Worm (Caenorhabditis elegans) whole organism, young adult: ENCODE results near the gene clec-26.
A peak's percentile ranks its signal among the peaks of the same experiment; 100 is the strongest.

Source experiments
- B0019.2 ChIP-seq: fragments of 200-800 bp; sonication (Bioruptor generic); conservative IDR thresholded peaks from 2 replicates; pipeline ENCODE4 v1.3.6; 2022; ENCODE audit warnings: missing genetic modification reagents, missing genetic modification characterization, missing compliant biosample characterization
- C06A6.2 ChIP-seq: fragments of 200-800 bp; sonication (Bioruptor generic); conservative IDR thresholded peaks from 2 replicates; pipeline ENCODE4 v1.3.6; 2022; ENCODE audit warnings: missing genetic modification characterization, missing compliant biosample characterization
- F10E7.11 ChIP-seq: sonication (generic microtip); optimal IDR thresholded peaks from 2 replicates; lab custom pipeline; 2017; ENCODE audit warnings: mild to moderate bottlenecking, missing genetic modification characterization, moderate library complexity, missing compliant biosample characterization
- F39B2.1 ChIP-seq: fragments of 200-800 bp; sonication (Bioruptor generic); IDR thresholded peaks from 2 replicates; pipeline ENCODE4 v1.3.6; 2022; ENCODE audit warnings: missing genetic modification reagents, missing genetic modification characterization, missing compliant biosample characterization
- F52B5.7 ChIP-seq: sonication (generic microtip); optimal IDR thresholded peaks from 2 replicates; lab custom pipeline; 2016; ENCODE audit warnings: mild to moderate bottlenecking, missing genetic modification characterization, missing compliant biosample characterization
- F55B11.4 ChIP-seq: sonication (generic microtip); optimal IDR thresholded peaks from 2 replicates; lab custom pipeline; 2016; ENCODE audit warnings: missing compliant biosample characterization, missing genetic modification characterization, borderline replicate concordance; ENCODE audit not compliant: insufficient read depth
- K11D2.4 ChIP-seq: fragments of 200-800 bp; sonication (Bioruptor generic); IDR thresholded peaks from 2 replicates; pipeline ENCODE4 v1.3.6; 2022; ENCODE audit warnings: missing genetic modification reagents, missing genetic modification characterization, missing compliant biosample characterization
- Y56A3A.18 ChIP-seq: fragments of 200-800 bp; sonication (Bioruptor generic); IDR thresholded peaks from 2 replicates; pipeline ENCODE4 v1.3.6; 2022; ENCODE audit warnings: missing genetic modification reagents, missing genetic modification characterization, missing compliant biosample characterization
- Y95B8A.8 ChIP-seq: fragments of 200-800 bp; sonication (Bioruptor generic); IDR thresholded peaks from 2 replicates; pipeline ENCODE4 v1.3.6; 2022; ENCODE audit warnings: missing genetic modification reagents, missing genetic modification characterization, missing compliant biosample characterization
- aptf-3 ChIP-seq: fragments of 200-800 bp; sonication (Bioruptor generic); IDR thresholded peaks from 2 replicates; pipeline ENCODE4 v1.3.6; 2022; ENCODE audit warnings: missing genetic modification characterization, missing compliant biosample characterization
- atf-7 ChIP-seq: sonication (generic microtip); optimal IDR thresholded peaks from 2 replicates; lab custom pipeline; 2017; ENCODE audit warnings: mild to moderate bottlenecking, missing genetic modification characterization, missing compliant biosample characterization
- attf-3 ChIP-seq: fragments of 200-800 bp; sonication (Bioruptor generic); conservative IDR thresholded peaks from 2 replicates; pipeline ENCODE4 v1.3.6; 2022; ENCODE audit warnings: missing genetic modification reagents, missing genetic modification characterization, missing compliant biosample characterization
- chd-7 ChIP-seq: sonication (generic microtip); optimal IDR thresholded peaks from 2 replicates; lab custom pipeline; 2016; ENCODE audit warnings: mild to moderate bottlenecking, missing genetic modification characterization, moderate library complexity, missing compliant biosample characterization
- die-1 ChIP-seq: sonication (generic microtip); optimal IDR thresholded peaks from 2 replicates; lab custom pipeline; 2016; ENCODE audit warnings: missing genotype, mild to moderate bottlenecking, missing genetic modification characterization, missing compliant biosample characterization
- egl-44 ChIP-seq: fragments of 200-800 bp; sonication (Bioruptor generic); IDR thresholded peaks from 2 replicates; pipeline ENCODE4 v1.3.6; 2022; ENCODE audit warnings: missing genetic modification reagents, missing genetic modification characterization, missing compliant biosample characterization
- ets-4 ChIP-seq: fragments of 200-800 bp; sonication (Bioruptor generic); optimal IDR thresholded peaks from 2 replicates; lab custom pipeline; 2018; ENCODE audit warnings: mild to moderate bottlenecking, missing genetic modification characterization, missing compliant biosample characterization
- hlh-12 ChIP-seq: sonication (generic microtip); optimal IDR thresholded peaks from 2 replicates; lab custom pipeline; 2016; ENCODE audit warnings: missing genetic modification characterization, missing compliant biosample characterization
- hrde-1 ChIP-seq: sonication (generic microtip); optimal IDR thresholded peaks from 2 replicates; lab custom pipeline; 2016; ENCODE audit warnings: missing genetic modification characterization, mild to moderate bottlenecking, missing compliant biosample characterization, moderate library complexity, missing genotype, missing genetic modification reagents, borderline replicate concordance
- hsf-1 ChIP-seq: fragments of 200-800 bp; sonication (Bioruptor generic); IDR thresholded peaks from 2 replicates; pipeline ENCODE4 v1.3.6; 2022; ENCODE audit warnings: missing genetic modification reagents, missing genetic modification characterization, missing compliant biosample characterization
- lag-1 ChIP-seq: fragments of 200-800 bp; sonication (Bioruptor generic); IDR thresholded peaks from 2 replicates; pipeline ENCODE4 v1.3.6; 2022; ENCODE audit warnings: missing genetic modification reagents, missing genetic modification characterization, missing compliant biosample characterization
- let-526 ChIP-seq: fragments of 200-800 bp; sonication (Bioruptor generic); IDR thresholded peaks from 2 replicates; pipeline ENCODE4 v1.3.6; 2022; ENCODE audit warnings: missing genetic modification reagents, missing genetic modification characterization, missing compliant biosample characterization
- lin-40 ChIP-seq: sonication (generic microtip); optimal IDR thresholded peaks from 2 replicates; lab custom pipeline; 2016; ENCODE audit warnings: missing genetic modification characterization, mild to moderate bottlenecking, missing compliant biosample characterization, missing genotype, missing genetic modification reagents
- lsl-1 ChIP-seq: fragments of 200-800 bp; sonication (Bioruptor generic); optimal IDR thresholded peaks from 2 replicates; lab custom pipeline; 2018; ENCODE audit warnings: mild to moderate bottlenecking, missing genetic modification characterization, moderate library complexity, missing compliant biosample characterization
- lsy-27 ChIP-seq: sonication (generic microtip); optimal IDR thresholded peaks from 2 replicates; lab custom pipeline; 2017; ENCODE audit warnings: missing genetic modification characterization, mild to moderate bottlenecking, missing compliant biosample characterization, antibody characterized with exemption, missing genotype, borderline replicate concordance; ENCODE audit not compliant: insufficient read depth
- madf-10 ChIP-seq: sonication (generic microtip); optimal IDR thresholded peaks from 2 replicates; lab custom pipeline; 2016; ENCODE audit warnings: mild to moderate bottlenecking, missing genetic modification characterization, missing compliant biosample characterization
- mcd-1 ChIP-seq: fragments of 200-800 bp; sonication (Bioruptor generic); IDR thresholded peaks from 2 replicates; pipeline ENCODE4 v1.3.6; 2022; ENCODE audit warnings: missing genetic modification reagents, missing genetic modification characterization, missing compliant biosample characterization
- mel-28 ChIP-seq: sonication (generic microtip); optimal IDR thresholded peaks from 2 replicates; lab custom pipeline; 2016; ENCODE audit warnings: borderline replicate concordance, mild to moderate bottlenecking, missing genetic modification characterization, missing compliant biosample characterization
- mxl-1 ChIP-seq: sonication (generic microtip); optimal IDR thresholded peaks from 2 replicates; lab custom pipeline; 2016; ENCODE audit warnings: missing genetic modification characterization, missing compliant biosample characterization
- nfya-1 ChIP-seq: sonication (generic microtip); optimal IDR thresholded peaks from 2 replicates; lab custom pipeline; 2017; ENCODE audit warnings: antibody characterized with exemption, missing compliant biosample characterization, missing genetic modification characterization, borderline replicate concordance; ENCODE audit not compliant: insufficient read depth
- nfyb-1 ChIP-seq: fragments of 200-800 bp; sonication (Bioruptor generic); IDR thresholded peaks from 2 replicates; pipeline ENCODE4 v1.3.6; 2022; ENCODE audit warnings: missing genetic modification reagents, missing genetic modification characterization, missing compliant biosample characterization
- pha-4 ChIP-seq: fragments of 150-350 bp; sonication (generic microtip); optimal IDR thresholded peaks from 2 replicates; lab custom pipeline; 2014; ENCODE audit warnings: missing biosample characterization, missing genetic modification reagents, missing genetic modification characterization
- rcor-1 ChIP-seq: fragments of 200-800 bp; sonication (Bioruptor generic); IDR thresholded peaks from 2 replicates; pipeline ENCODE4 v1.3.6; 2022; ENCODE audit warnings: missing genetic modification reagents, missing genetic modification characterization, missing compliant biosample characterization
- repo-1 ChIP-seq: sonication (generic microtip); optimal IDR thresholded peaks from 2 replicates; lab custom pipeline; 2017; ENCODE audit warnings: mild to moderate bottlenecking, missing genetic modification characterization, missing compliant biosample characterization
- sdz-38 ChIP-seq: sonication (generic microtip); optimal IDR thresholded peaks from 2 replicates; lab custom pipeline; 2016; ENCODE audit warnings: missing genotype, missing genetic modification characterization, missing compliant biosample characterization
- snpc-4 ChIP-seq, 5 experiments: fragments of 150-350 bp in 1 of 5; sonication (generic microtip) in 4 of 5; optimal IDR thresholded peaks; 2 replicates each; lab custom pipeline; 2014 to 2018; ENCODE audit warnings: missing genetic modification characterization in 5 of 5, missing biosample characterization in 3 of 5, antibody characterized with exemption in 2 of 5, mild to moderate bottlenecking in 2 of 5, missing compliant biosample characterization in 2 of 5, missing genotype in 2 of 5, moderate library complexity in 2 of 5, missing genetic modification reagents in 1 of 5
- sptf-2 ChIP-seq: fragments of 200-800 bp; sonication (Bioruptor generic); optimal IDR thresholded peaks from 2 replicates; lab custom pipeline; 2018; ENCODE audit warnings: mild to moderate bottlenecking, missing genetic modification characterization, missing compliant biosample characterization
- tbp1 ChIP-seq: fragments of 200-800 bp; sonication (Bioruptor generic); optimal IDR thresholded peaks from 2 replicates; lab custom pipeline; 2018; ENCODE audit warnings: mild to moderate bottlenecking, missing genetic modification characterization, missing compliant biosample characterization
- unc-62 ChIP-seq: fragments of 150-350 bp; optimal IDR thresholded peaks from 2 replicates; lab custom pipeline; 2014; ENCODE audit warnings: missing biosample characterization, missing genetic modification reagents, missing genetic modification characterization
- zfh-2 ChIP-seq: fragments of 200-800 bp; sonication (Bioruptor generic); conservative IDR thresholded peaks from 2 replicates; pipeline ENCODE4 v1.3.6; 2022; ENCODE audit warnings: missing genetic modification reagents, missing genetic modification characterization, missing compliant biosample characterization
- ztf-3 ChIP-seq: fragments of 200-800 bp; sonication (Bioruptor generic); optimal IDR thresholded peaks from 2 replicates; lab custom pipeline; 2018; ENCODE audit warnings: mild to moderate bottlenecking, missing genetic modification characterization, missing compliant biosample characterization

The clec-26 gene

DNA sequence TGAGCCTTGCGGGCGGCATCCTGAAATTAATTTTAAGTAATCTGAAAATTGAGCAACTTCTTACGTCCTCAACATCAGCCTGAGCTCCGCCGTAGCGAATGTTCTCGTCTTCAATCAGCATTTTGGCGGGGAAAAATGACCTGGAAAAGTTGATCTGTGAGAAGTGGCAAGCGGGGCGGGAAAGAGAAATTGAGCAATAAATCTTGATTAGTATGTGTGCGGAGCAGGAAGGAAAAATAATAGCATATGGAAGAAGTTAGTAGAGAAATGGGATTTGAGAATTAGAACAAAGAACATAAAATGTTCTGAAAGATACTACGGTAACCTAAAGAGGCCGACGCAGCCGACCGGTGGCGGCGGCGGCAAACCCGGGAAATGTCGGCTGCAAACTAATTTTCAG lies 13.4 kb upstream of the clec-26 start, which contains the start of gene tni-3:
Gene tni-3, minus strand, starts transcription at position 140 of the 400 bp plus-strand sequence.
- TF ChIP-seq mcd-1 (no peak), sptf-2 (no peak), ztf-3 (GFP tag; lab: Kevin White, UChicago) (no peak), F10E7.11 (tag; lab: Kevin White, UChicago) (no peak), F39B2.1 (GFP tag; lab: Robert Waterston, UW) (no peak), lsy-27 (tag; lab: Kevin White, UChicago) (no peak), egl-44 (no peak), F55B11.4 (tag; lab: Kevin White, UChicago) (no peak)

DNA sequence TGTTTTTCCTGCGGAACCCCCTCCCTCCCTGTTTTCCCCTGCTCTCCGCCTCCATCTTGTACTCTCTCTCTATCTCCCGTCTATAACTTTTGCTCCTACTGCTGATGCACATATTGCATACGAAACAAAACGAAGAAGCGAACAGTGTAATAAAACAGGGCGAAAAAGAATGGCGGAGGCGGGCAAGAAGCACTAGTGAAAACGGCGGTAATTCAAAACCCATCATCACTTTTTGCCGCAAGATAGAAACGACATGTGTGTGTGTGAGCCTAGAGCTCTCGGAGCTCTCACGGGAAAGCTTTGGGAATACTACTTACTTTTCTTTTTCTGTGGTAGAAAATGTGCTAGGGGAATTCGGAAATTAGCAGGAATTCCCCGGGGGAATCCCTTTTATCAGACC lies 12.3 kb upstream of the clec-26 start:
- no peak for TF ChIP-seq atf-7 (tag; lab: Kevin White, UChicago)
- no peak for TF ChIP-seq lag-1 (GFP tag; lab: Robert Waterston, UW)
- TF ChIP-seq Y56A3A.18 (GFP tag; lab: Robert Waterston, UW), result no peak
- TF ChIP-seq let-526 (GFP tag; lab: Robert Waterston, UW), result no peak
- no peak for TF ChIP-seq hrde-1 (tag; lab: Kevin White, UChicago)
- TF ChIP-seq K11D2.4 (GFP tag; lab: Robert Waterston, UW), result no peak
- no peak for TF ChIP-seq lsl-1 (GFP tag; lab: Kevin White, UChicago)
- TF ChIP-seq hsf-1 (GFP tag; lab: Robert Waterston, UW), result no peak
- no peak for TF ChIP-seq madf-10
- no peak for TF ChIP-seq sptf-2
- TF ChIP-seq die-1 (tag; lab: Kevin White, UChicago), result no peak
- no peak for TF ChIP-seq nfya-1 (tag; lab: Kevin White, UChicago)
- TF ChIP-seq hlh-12 (tag; lab: Kevin White, UChicago), result no peak
- TF ChIP-seq aptf-3 (GFP tag; lab: Robert Waterston, UW), result no peak

DNA sequence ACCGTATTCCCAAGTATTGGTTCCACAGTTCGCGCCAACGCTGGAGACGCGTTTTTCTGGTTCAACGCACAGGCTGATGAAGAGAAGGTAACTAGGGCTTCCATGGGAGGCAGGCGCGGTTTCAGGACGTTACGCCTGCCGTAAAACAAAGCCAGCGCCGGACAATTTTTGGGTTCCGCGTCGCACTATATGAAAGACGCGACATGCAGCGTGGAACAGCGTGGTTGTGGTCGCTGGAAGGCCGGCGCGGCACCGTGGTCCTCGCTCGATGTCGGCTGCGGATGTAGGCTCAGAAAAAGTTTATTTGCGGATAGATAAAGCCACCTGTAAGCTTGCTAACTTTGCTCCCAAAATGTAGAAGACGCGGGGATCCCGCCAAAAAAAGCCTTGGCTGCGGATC lies 10.0 kb upstream of the clec-26 start:
- no peak for TF ChIP-seq rcor-1
- no peak for TF ChIP-seq lin-40
- TF ChIP-seq Y95B8A.8 (GFP tag; lab: Robert Waterston, UW), result no peak
- no peak for TF ChIP-seq mel-28 (tag; lab: Kevin White, UChicago)
- TF ChIP-seq pha-4, result no peak
- no peak for TF ChIP-seq tbp1 (GFP tag; lab: Kevin White, UChicago)
- no peak for TF ChIP-seq attf-3 (GFP tag; lab: Robert Waterston, UW)
- no peak for TF ChIP-seq mxl-1 (tag; lab: Kevin White, UChicago)
- peak; percentile 68 for TF ChIP-seq zfh-2 (GFP tag; lab: Robert Waterston, UW)
- TF ChIP-seq chd-7 (tag; lab: Kevin White, UChicago), result no peak
- no peak for TF ChIP-seq C06A6.2 (GFP tag; lab: Robert Waterston, UW)
- TF ChIP-seq B0019.2 (GFP tag; lab: Robert Waterston, UW), result no peak
- TF ChIP-seq F52B5.7 (tag; lab: Kevin White, UChicago), result no peak
- TF ChIP-seq snpc-4 (GFP tag; optimal IDR thresholded peaks at IDR 0.05; lab: Kevin White, UChicago), result no peak
- peak in 2 of 4 experiments; percentile 47 to 75 for TF ChIP-seq snpc-4 (tag; optimal IDR thresholded peaks at IDR 0.05; lab: Kevin White, UChicago)
- 0 out of 2 replicates have a peak, but pooled peaks have one; percentile 39 for TF ChIP-seq nfyb-1 (GFP tag; lab: Robert Waterston, UW)
- TF ChIP-seq sdz-38 (tag; lab: Kevin White, UChicago), result no peak
- TF ChIP-seq ets-4, result no peak
- no peak for TF ChIP-seq unc-62 (GFP tag; lab: Kevin White, UChicago)
- TF ChIP-seq repo-1, result no peak
